Worm (Caenorhabditis elegans) whole organism, mixed stage, embryonic: ENCODE results near the gene pqn-15.

ENCODE experiments used
- M03D4.4 ChIP-seq: sonication (generic microtip); optimal IDR thresholded peaks from 2 replicates; lab custom pipeline; 2017; ENCODE audit warnings: mild to moderate bottlenecking, missing genetic modification characterization, missing compliant biosample characterization
- bed-3 ChIP-seq: fragments of 200-800 bp; sonication (Bioruptor generic); optimal IDR thresholded peaks from 3 replicates; lab custom pipeline; 2018; ENCODE audit warnings: mild to moderate bottlenecking, missing genetic modification characterization, moderate library complexity, missing compliant biosample characterization
- blmp-1 ChIP-seq: fragments of 150-350 bp; optimal IDR thresholded peaks from 2 replicates; lab custom pipeline; 2014; ENCODE audit warnings: missing biosample characterization, missing genetic modification characterization
- ceh-39 ChIP-seq: fragments of 150-350 bp; optimal IDR thresholded peaks from 2 replicates; lab custom pipeline; 2014; ENCODE audit warnings: missing biosample characterization, missing genetic modification characterization
- ceh-43 ChIP-seq: fragments of 200-800 bp; sonication (Bioruptor generic); optimal IDR thresholded peaks from 2 replicates; lab custom pipeline; 2018; ENCODE audit warnings: mild to moderate bottlenecking, missing genetic modification characterization, moderate library complexity, missing compliant biosample characterization
- ces-1 ChIP-seq: fragments of 150-350 bp; optimal IDR thresholded peaks from 2 replicates; lab custom pipeline; 2014; ENCODE audit warnings: missing biosample characterization, missing genetic modification reagents, missing genetic modification characterization
- cnd-1 ChIP-seq: fragments of 200-800 bp; sonication (Bioruptor generic); optimal IDR thresholded peaks from 2 replicates; lab custom pipeline; 2018; ENCODE audit warnings: mild to moderate bottlenecking, missing genetic modification characterization, missing compliant biosample characterization
- elt-3 ChIP-seq: fragments of 150-350 bp; optimal IDR thresholded peaks from 2 replicates; lab custom pipeline; 2014; ENCODE audit warnings: missing biosample characterization, missing genetic modification characterization
- flh-1 ChIP-seq: fragments of 200-800 bp; sonication (Bioruptor generic); optimal IDR thresholded peaks from 2 replicates; lab custom pipeline; 2018; ENCODE audit warnings: mild to moderate bottlenecking, missing genetic modification characterization, moderate library complexity, missing compliant biosample characterization
- ham-2 ChIP-seq: fragments of 200-800 bp; sonication (Bioruptor generic); optimal IDR thresholded peaks from 2 replicates; lab custom pipeline; 2018; ENCODE audit warnings: mild to moderate bottlenecking, missing genetic modification characterization, missing compliant biosample characterization
- hlh-1 ChIP-seq: fragments of 150-350 bp; optimal IDR thresholded peaks from 2 replicates; lab custom pipeline; 2014; ENCODE audit warnings: missing biosample characterization, missing genetic modification reagents, missing genetic modification characterization
- lin-13 ChIP-seq: fragments of 150-350 bp; optimal IDR thresholded peaks from 2 replicates; lab custom pipeline; 2014; ENCODE audit warnings: missing biosample characterization, missing genetic modification characterization
- lin-32 ChIP-seq: fragments of 200-800 bp; sonication (Bioruptor generic); optimal IDR thresholded peaks from 2 replicates; lab custom pipeline; 2018; ENCODE audit warnings: mild to moderate bottlenecking, missing genetic modification characterization, missing compliant biosample characterization
- lsy-2 ChIP-seq: fragments of 150-350 bp; optimal IDR thresholded peaks from 2 replicates; lab custom pipeline; 2014; ENCODE audit warnings: missing biosample characterization, missing genetic modification characterization
- mep-1 ChIP-seq: fragments of 150-350 bp; optimal IDR thresholded peaks from 2 replicates; lab custom pipeline; 2017; ENCODE audit warnings: missing biosample characterization, missing genetic modification reagents, missing genetic modification characterization, inconsistent platforms
- mls-2 ChIP-seq: sonication (generic microtip); optimal IDR thresholded peaks from 2 replicates; lab custom pipeline; 2016; ENCODE audit warnings: mild to moderate bottlenecking, missing genetic modification characterization, moderate library complexity, missing compliant biosample characterization
- nhr-12 ChIP-seq: fragments of 150-350 bp; optimal IDR thresholded peaks from 2 replicates; lab custom pipeline; 2014; ENCODE audit warnings: missing biosample characterization, missing genetic modification characterization
- nhr-2 ChIP-seq: fragments of 150-350 bp; optimal IDR thresholded peaks from 2 replicates; lab custom pipeline; 2014; ENCODE audit warnings: missing biosample characterization, missing genetic modification characterization
- nhr-237 ChIP-seq: fragments of 150-350 bp; optimal IDR thresholded peaks from 2 replicates; lab custom pipeline; 2014; ENCODE audit warnings: missing biosample characterization, missing genetic modification characterization
- nhr-28 ChIP-seq: fragments of 150-350 bp; optimal IDR thresholded peaks from 2 replicates; lab custom pipeline; 2014; ENCODE audit warnings: missing biosample characterization, missing genetic modification characterization
- nhr-76 ChIP-seq: sonication (generic microtip); optimal IDR thresholded peaks from 2 replicates; lab custom pipeline; 2017; ENCODE audit warnings: missing biosample characterization, missing genetic modification characterization
- pha-4 ChIP-seq: fragments of 150-350 bp; optimal IDR thresholded peaks from 2 replicates; lab custom pipeline; 2018; ENCODE audit warnings: missing biosample characterization, missing genetic modification reagents, missing genetic modification characterization
- tbx-8 ChIP-seq: fragments of 200-800 bp; sonication (Bioruptor generic); optimal IDR thresholded peaks from 2 replicates; lab custom pipeline; 2018; ENCODE audit warnings: mild to moderate bottlenecking, missing genetic modification characterization, moderate library complexity, missing compliant biosample characterization
- unc-120 ChIP-seq: sonication (generic microtip); optimal IDR thresholded peaks from 2 replicates; lab custom pipeline; 2017; ENCODE audit warnings: missing genetic modification characterization, missing compliant biosample characterization; ENCODE audit not compliant: poor library complexity, severe bottlenecking
- unc-39 ChIP-seq: fragments of 150-350 bp; optimal IDR thresholded peaks from 2 replicates; lab custom pipeline; 2014; ENCODE audit warnings: missing biosample characterization, missing genetic modification characterization
- unc-62 ChIP-seq: fragments of 150-350 bp; optimal IDR thresholded peaks from 2 replicates; lab custom pipeline; 2014; ENCODE audit warnings: missing biosample characterization, missing genetic modification reagents, missing genetic modification characterization
- ztf-11 ChIP-seq: fragments of 150-350 bp; optimal IDR thresholded peaks from 2 replicates; lab custom pipeline; 2014; ENCODE audit warnings: missing biosample characterization, missing genetic modification characterization

Gene pqn-15

DNA sequence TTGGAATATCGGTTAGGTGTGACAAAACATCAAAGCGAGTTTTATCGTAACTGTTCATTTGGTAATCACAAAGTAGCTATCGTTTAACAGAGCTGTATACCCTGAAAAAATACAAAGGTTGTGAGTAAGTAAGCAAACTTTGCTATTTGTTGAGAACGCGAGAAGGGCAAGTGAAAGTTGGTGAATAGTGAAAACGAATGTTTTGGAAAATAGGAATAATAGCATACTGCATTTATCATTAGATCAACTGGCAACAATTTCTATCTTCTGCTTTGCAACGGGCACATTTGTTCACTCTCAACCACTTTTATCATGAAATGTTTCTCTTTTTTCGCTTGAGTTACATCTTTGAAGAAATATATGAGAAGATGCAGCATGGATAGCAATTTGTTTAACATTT is 22.1 kb upstream of the pqn-15 start, which contains the start of gene C24A8.5:
TSS of gene C24A8.5 (minus strand) at position 101 of the 400 bp plus-strand sequence.
- TF ChIP-seq nhr-28 = no peak
- TF ChIP-seq ces-1 (GFP tag; lab: Kevin White, UChicago) = no peak
- no peak for TF ChIP-seq bed-3 (GFP tag; lab: Kevin White, UChicago)
- no peak for TF ChIP-seq elt-3 (tag; lab: Kevin White, UChicago)
- TF ChIP-seq nhr-12 (tag; lab: Kevin White, UChicago) = no peak
- no peak for TF ChIP-seq lin-32 (GFP tag; lab: Kevin White, UChicago)
- TF ChIP-seq hlh-1 (tag; lab: Kevin White, UChicago) = no peak
- no peak for TF ChIP-seq unc-62 (GFP tag; lab: Kevin White, UChicago)
- TF ChIP-seq mep-1 (tag; lab: Kevin White, UChicago) = no peak
- TF ChIP-seq nhr-2 (tag; lab: Kevin White, UChicago) = no peak
- no peak for TF ChIP-seq mls-2 (tag; lab: Kevin White, UChicago)
- TF ChIP-seq ceh-39 (tag; lab: Kevin White, UChicago) = no peak
- no peak for TF ChIP-seq ztf-11 (tag; lab: Kevin White, UChicago)
- no peak for TF ChIP-seq ham-2 (GFP tag; lab: Kevin White, UChicago)
- TF ChIP-seq lsy-2 (tag; lab: Kevin White, UChicago) = no peak
- TF ChIP-seq unc-39 (tag; lab: Kevin White, UChicago) = no peak

DNA sequence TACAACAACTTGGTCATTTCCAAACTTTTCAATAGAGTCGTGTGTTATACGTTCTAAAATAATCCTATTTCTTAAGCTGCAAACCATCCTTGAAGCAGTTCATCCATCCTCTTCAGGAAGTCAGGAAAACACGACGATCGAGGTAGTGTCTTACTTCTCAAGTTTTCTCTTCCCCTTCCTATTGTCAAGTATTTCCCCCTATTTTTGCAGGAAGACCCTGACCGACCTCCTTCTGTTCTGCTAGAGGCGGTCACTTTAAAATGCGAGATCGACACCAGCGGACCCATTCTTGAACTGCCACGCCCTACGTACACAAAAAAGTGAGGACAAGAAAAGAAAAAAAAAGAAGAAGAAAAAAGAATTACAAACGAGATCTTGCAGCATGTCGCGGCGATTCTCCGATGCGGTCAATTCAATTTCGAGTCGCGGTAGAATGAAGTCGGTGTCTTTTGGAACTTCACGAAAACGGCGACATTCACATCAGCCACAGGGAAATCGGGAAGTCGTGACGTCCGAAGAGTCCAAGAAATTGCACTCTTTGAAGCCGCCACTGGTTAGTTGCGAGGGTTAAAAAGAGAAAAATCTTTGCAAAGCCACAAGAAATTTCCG is 16.2 kb upstream of the pqn-15 start:
- TF ChIP-seq lin-13 (no peak), flh-1 (GFP tag; lab: Kevin White, UChicago) (no peak), ces-1 (GFP tag; lab: Kevin White, UChicago) (peak; percentile 41), pha-4 (no peak)

DNA sequence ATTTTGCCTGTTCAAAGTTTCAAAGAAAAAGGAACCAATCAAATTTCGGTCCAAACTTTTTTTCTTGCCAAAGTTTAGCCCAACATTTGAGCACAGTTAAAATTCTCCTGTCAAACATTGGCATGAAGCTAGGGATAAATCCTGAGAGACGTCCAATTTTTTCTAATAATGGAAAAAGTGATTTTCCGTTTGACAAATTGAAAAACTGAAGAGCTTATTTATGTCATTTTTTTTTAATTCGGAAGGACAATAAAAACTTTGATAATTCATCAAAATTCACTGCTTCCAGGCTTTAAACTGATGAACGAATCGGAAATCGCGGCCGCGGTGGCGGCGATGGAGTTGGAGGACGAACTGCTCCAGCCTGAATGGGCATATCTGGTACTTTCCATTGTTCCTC is 13.8 kb upstream of the pqn-15 start, which contains the start of gene dop-6:
TSS of gene dop-6 (plus strand) at position 301 of the 400 bp plus-strand sequence.
- TF ChIP-seq bed-3 (GFP tag; lab: Kevin White, UChicago) (no peak), cnd-1 (tag; lab: Kevin White, UChicago) (no peak), M03D4.4 (tag; lab: Kevin White, UChicago) (no peak), nhr-12 (tag; lab: Kevin White, UChicago) (no peak), lin-13 (no peak), flh-1 (GFP tag; lab: Kevin White, UChicago) (no peak), nhr-237 (tag; lab: Kevin White, UChicago) (no peak), unc-120 (tag; lab: Kevin White, UChicago) (no peak), ces-1 (GFP tag; lab: Kevin White, UChicago) (no peak), tbx-8 (GFP tag; lab: Kevin White, UChicago) (no peak), nhr-2 (tag; lab: Kevin White, UChicago) (no peak), ztf-11 (tag; lab: Kevin White, UChicago) (no peak), ceh-43 (GFP tag; lab: Kevin White, UChicago) (no peak), ham-2 (GFP tag; lab: Kevin White, UChicago) (no peak)

DNA sequence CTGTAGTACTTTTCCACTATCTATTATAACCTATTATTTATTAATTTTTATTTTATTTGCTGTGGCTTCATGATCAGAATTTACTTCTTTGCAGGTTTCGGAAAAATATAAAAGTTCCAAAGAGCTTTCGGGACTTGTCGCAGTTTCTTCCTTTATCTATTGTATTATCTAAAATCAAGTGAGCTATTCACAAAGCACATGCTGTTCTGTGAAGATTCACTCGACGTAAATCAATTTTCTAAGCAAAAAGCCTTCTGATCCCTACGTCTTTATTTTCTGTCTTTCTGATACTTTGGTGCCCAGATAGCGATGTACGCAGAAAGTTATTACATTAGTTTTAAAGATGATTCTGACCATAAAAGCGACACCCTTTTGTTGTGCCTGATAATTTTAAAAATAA is 10.3 kb upstream of the pqn-15 start:
- TF ChIP-seq flh-1 (GFP tag; lab: Kevin White, UChicago) (no peak), nhr-76 (tag; lab: Kevin White, UChicago) (no peak), ces-1 (GFP tag; lab: Kevin White, UChicago) (peak; percentile 37)

DNA sequence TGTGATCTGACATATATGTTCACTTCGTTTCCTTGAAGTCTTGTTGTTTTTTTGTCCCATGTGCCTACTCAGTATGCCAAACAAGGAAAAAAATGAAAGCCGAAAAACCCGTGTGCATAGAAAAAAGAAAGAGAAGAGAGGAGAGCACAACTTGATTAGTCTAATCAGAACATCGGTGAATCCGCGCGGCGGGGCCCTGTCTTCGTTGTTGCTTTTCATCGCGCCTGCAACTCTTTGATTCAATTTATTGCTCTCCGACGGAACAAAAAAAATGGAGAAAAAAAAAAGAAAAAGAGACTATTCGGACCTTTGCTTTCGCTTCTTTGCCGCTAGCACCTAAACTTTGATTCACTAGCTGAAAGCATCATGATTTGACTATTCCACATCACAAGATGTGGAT is 8.2 kb upstream of the pqn-15 start:
- TF ChIP-seq blmp-1 (no peak), mls-2 (tag; lab: Kevin White, UChicago) (no peak), ces-1 (GFP tag; lab: Kevin White, UChicago) (peak; percentile 82), nhr-76 (tag; lab: Kevin White, UChicago) (no peak)

DNA sequence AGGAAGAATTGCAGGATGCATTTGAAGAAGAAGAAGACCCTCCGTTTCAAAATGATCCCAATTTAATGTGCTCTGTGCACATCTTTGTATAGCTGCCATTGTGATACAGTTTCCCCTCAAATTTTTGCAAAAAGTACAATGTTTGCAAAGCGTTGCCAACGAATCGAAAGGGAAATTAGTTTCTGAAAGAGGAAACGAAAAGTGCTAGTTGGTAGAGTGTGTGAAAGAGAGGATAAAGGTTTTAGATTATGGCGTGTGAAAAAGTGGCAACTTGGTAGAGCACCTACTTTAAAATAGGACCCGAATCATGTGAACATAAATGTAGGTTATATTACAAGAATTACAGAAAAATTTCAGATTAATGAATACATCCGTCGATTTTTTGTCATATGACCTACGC is 4.9 kb upstream of the pqn-15 start, which contains the start of gene C52B9.8:
TSS of gene C52B9.8 (minus strand) at position 101 of the 400 bp plus-strand sequence.
- no peak for TF ChIP-seq ces-1 (GFP tag; lab: Kevin White, UChicago)
- TF ChIP-seq nhr-76 (tag; lab: Kevin White, UChicago) = no peak
- no peak for TF ChIP-seq ceh-39 (tag; lab: Kevin White, UChicago)
- TF ChIP-seq, all 35 proteins: peak for 0
